Worm (Caenorhabditis elegans) whole organism, L1 larva: ENCODE data around the gene gcy-14.

Experiments used
- C04F5.9 ChIP-seq: sonication (generic microtip); optimal IDR thresholded peaks from 2 replicates; lab custom pipeline; 2016; ENCODE audit warnings: missing genetic modification characterization, missing compliant biosample characterization
- aha-1 ChIP-seq: fragments of 150-350 bp; optimal IDR thresholded peaks from 2 replicates; lab custom pipeline; 2014; ENCODE audit warnings: missing biosample characterization, missing genetic modification characterization
- alr-1 ChIP-seq: fragments of 200-800 bp; sonication (Bioruptor generic); optimal IDR thresholded peaks from 2 replicates; lab custom pipeline; 2018; ENCODE audit warnings: borderline replicate concordance, mild to moderate bottlenecking, missing genetic modification characterization, missing compliant biosample characterization
- ama-1 ChIP-seq: fragments of 150-350 bp; optimal IDR thresholded peaks from 2 replicates; lab custom pipeline; 2014
- ceh-82 ChIP-seq, 3 experiments: fragments of 150-350 bp in 1 of 3; sonication (generic microtip) in 2 of 3; optimal IDR thresholded peaks; 2 replicates each; lab custom pipeline; 2014 to 2017; ENCODE audit warnings: missing biosample characterization in 3 of 3, missing genetic modification characterization in 3 of 3
- ces-1 ChIP-seq: fragments of 150-350 bp; optimal IDR thresholded peaks from 2 replicates; lab custom pipeline; 2014; ENCODE audit warnings: missing biosample characterization, missing genetic modification reagents, missing genetic modification characterization
- efl-1 ChIP-seq, 4 experiments: fragments of 150-350 bp; optimal IDR thresholded peaks in 3 of 4; peaks in 1 of 4; 1 replicate in 1 of 4; 2 replicates in 3 of 4; lab custom pipeline; 2014; ENCODE audit warnings: missing biosample characterization in 2 of 4, missing genetic modification characterization in 2 of 4, missing genetic modification reagents in 2 of 4
- egl-13 ChIP-seq: sonication (generic microtip); optimal IDR thresholded peaks from 2 replicates; lab custom pipeline; 2016; ENCODE audit warnings: missing genotype, missing genetic modification reagents, missing genetic modification characterization, missing compliant biosample characterization
- egl-27 ChIP-seq, 2 experiments: fragments of 150-350 bp in 1 of 2; sonication (generic microtip); optimal IDR thresholded peaks; 3 replicates each; lab custom pipeline; 2017 to 2018; ENCODE audit warnings: missing biosample characterization in 2 of 2, missing genetic modification characterization in 2 of 2, missing genetic modification reagents in 2 of 2
- elt-2 ChIP-seq: sonication (generic microtip); optimal IDR thresholded peaks from 2 replicates; lab custom pipeline; 2016; ENCODE audit warnings: missing genetic modification characterization, mild to moderate bottlenecking, inconsistent platforms, missing compliant biosample characterization, missing genetic modification reagents
- elt-3 ChIP-seq, 6 experiments: fragments of 150-350 bp in 1 of 6; sonication (generic microtip); optimal IDR thresholded peaks; 2 replicates each; lab custom pipeline; 2017 to 2018; ENCODE audit warnings: missing biosample characterization in 6 of 6, missing genetic modification characterization in 6 of 6, inconsistent platforms in 1 of 6
- ets-5 ChIP-seq: fragments of 200-800 bp; sonication (Bioruptor generic); IDR thresholded peaks from 2 replicates; pipeline ENCODE4 v1.3.6; 2022; ENCODE audit warnings: missing genetic modification characterization, missing compliant biosample characterization
- hlh-4 ChIP-seq: sonication (generic microtip); optimal IDR thresholded peaks from 2 replicates; lab custom pipeline; 2016; ENCODE audit warnings: mild to moderate bottlenecking, missing genetic modification characterization, missing compliant biosample characterization
- hpl-2 ChIP-seq: fragments of 150-350 bp; optimal IDR thresholded peaks from 2 replicates; lab custom pipeline; 2014; ENCODE audit warnings: missing biosample characterization, missing genetic modification reagents, missing genetic modification characterization
- irx-1 ChIP-seq: sonication (generic microtip); optimal IDR thresholded peaks from 2 replicates; lab custom pipeline; 2016; ENCODE audit warnings: missing genetic modification characterization, missing compliant biosample characterization
- jun-1 ChIP-seq: fragments of 150-350 bp; optimal IDR thresholded peaks from 2 replicates; lab custom pipeline; 2014; ENCODE audit warnings: missing biosample characterization, missing genetic modification reagents, missing genetic modification characterization
- lin-13 ChIP-seq: fragments of 150-350 bp; optimal IDR thresholded peaks from 2 replicates; lab custom pipeline; 2014; ENCODE audit warnings: missing biosample characterization, missing genetic modification reagents, missing genetic modification characterization
- lin-14 ChIP-seq: fragments of 200-800 bp; sonication (Bioruptor generic); optimal IDR thresholded peaks from 2 replicates; lab custom pipeline; 2018; ENCODE audit warnings: mild to moderate bottlenecking, missing genetic modification characterization, moderate library complexity, missing compliant biosample characterization
- lin-35 ChIP-seq, 2 experiments: fragments of 150-350 bp; optimal IDR thresholded peaks; 2 replicates each; lab custom pipeline; 2014; ENCODE audit warnings: missing biosample characterization in 2 of 2, missing genetic modification characterization in 2 of 2, missing genetic modification reagents in 2 of 2
- lsy-2 ChIP-seq, 2 experiments: fragments of 150-350 bp; optimal IDR thresholded peaks; 2 replicates each; lab custom pipeline; 2014; ENCODE audit warnings: missing biosample characterization in 2 of 2, missing genetic modification characterization in 2 of 2
- mep-1 ChIP-seq: fragments of 150-350 bp; optimal IDR thresholded peaks from 2 replicates; lab custom pipeline; 2014; ENCODE audit warnings: missing biosample characterization, missing genetic modification characterization
- nhr-28 ChIP-seq: fragments of 150-350 bp; optimal IDR thresholded peaks from 2 replicates; lab custom pipeline; 2014; ENCODE audit warnings: missing biosample characterization, missing genetic modification characterization
- nhr-47 ChIP-seq: sonication (generic microtip); optimal IDR thresholded peaks from 2 replicates; lab custom pipeline; 2016; ENCODE audit warnings: mild to moderate bottlenecking, missing genetic modification characterization, moderate library complexity, missing compliant biosample characterization
- nhr-71 ChIP-seq: sonication (generic microtip); optimal IDR thresholded peaks from 2 replicates; lab custom pipeline; 2016; ENCODE audit warnings: mild to moderate bottlenecking, missing genetic modification characterization, moderate library complexity, missing compliant biosample characterization
- nhr-76 ChIP-seq: sonication (generic microtip); optimal IDR thresholded peaks from 2 replicates; lab custom pipeline; 2017; ENCODE audit warnings: missing biosample characterization, missing genetic modification characterization
- nhr-77 ChIP-seq: fragments of 150-350 bp; optimal IDR thresholded peaks from 2 replicates; lab custom pipeline; 2014; ENCODE audit warnings: missing biosample characterization, missing genetic modification characterization
- nhr-84 ChIP-seq: sonication (generic microtip); optimal IDR thresholded peaks from 2 replicates; lab custom pipeline; 2017; ENCODE audit warnings: missing biosample characterization, missing genetic modification characterization
- nhr-90 ChIP-seq: sonication (generic microtip); optimal IDR thresholded peaks from 2 replicates; lab custom pipeline; 2016; ENCODE audit warnings: mild to moderate bottlenecking, missing genetic modification characterization, missing compliant biosample characterization; ENCODE audit not compliant: poor library complexity
- pag-3 ChIP-seq: sonication (generic microtip); optimal IDR thresholded peaks from 2 replicates; lab custom pipeline; 2017; ENCODE audit warnings: missing genetic modification characterization, mild to moderate bottlenecking, missing compliant biosample characterization, antibody characterized with exemption, borderline replicate concordance; ENCODE audit not compliant: insufficient read depth
- pax-3 ChIP-seq: fragments of 200-800 bp; sonication (Bioruptor generic); optimal IDR thresholded peaks from 2 replicates; lab custom pipeline; 2018; ENCODE audit warnings: mild to moderate bottlenecking, missing genetic modification characterization, moderate library complexity, missing compliant biosample characterization
- pqm-1 ChIP-seq: sonication (generic microtip); optimal IDR thresholded peaks from 3 replicates; lab custom pipeline; 2017; ENCODE audit warnings: missing biosample characterization, missing genetic modification characterization
- rnt-1 ChIP-seq: sonication (generic microtip); optimal IDR thresholded peaks from 2 replicates; lab custom pipeline; 2016; ENCODE audit warnings: mild to moderate bottlenecking, missing genetic modification characterization, moderate library complexity, missing compliant biosample characterization
- snpc-4 ChIP-seq: fragments of 150-350 bp; optimal IDR thresholded peaks from 2 replicates; lab custom pipeline; 2014; ENCODE audit warnings: missing biosample characterization, missing genetic modification characterization
- sptf-1 ChIP-seq: fragments of 150-350 bp; optimal IDR thresholded peaks from 2 replicates; lab custom pipeline; 2014; ENCODE audit warnings: missing biosample characterization, missing genetic modification characterization
- unc-130 ChIP-seq: fragments of 150-350 bp; optimal IDR thresholded peaks from 2 replicates; lab custom pipeline; 2017; ENCODE audit warnings: missing biosample characterization, missing genetic modification characterization, inconsistent platforms
- unc-30 ChIP-seq: sonication (generic microtip); optimal IDR thresholded peaks from 2 replicates; lab custom pipeline; 2017; ENCODE audit warnings: missing biosample characterization, missing genetic modification characterization
- unc-62 ChIP-seq: fragments of 150-350 bp; optimal IDR thresholded peaks from 2 replicates; lab custom pipeline; 2014; ENCODE audit warnings: missing biosample characterization, missing genetic modification reagents, missing genetic modification characterization
- unc-98 ChIP-seq: fragments of 200-800 bp; sonication (Bioruptor generic); IDR thresholded peaks from 2 replicates; pipeline ENCODE4 v1.3.6; 2022; ENCODE audit warnings: missing genetic modification characterization, missing compliant biosample characterization
- xbp-1 ChIP-seq: sonication (generic microtip); optimal IDR thresholded peaks from 2 replicates; lab custom pipeline; 2016; ENCODE audit warnings: missing genetic modification characterization, missing compliant biosample characterization
- zag-1 ChIP-seq: fragments of 150-350 bp; optimal IDR thresholded peaks from 2 replicates; lab custom pipeline; 2014; ENCODE audit warnings: missing biosample characterization, missing genetic modification characterization
- zip-4 ChIP-seq: fragments of 200-800 bp; sonication (Bioruptor generic); optimal IDR thresholded peaks from 2 replicates; lab custom pipeline; 2018; ENCODE audit warnings: mild to moderate bottlenecking, missing genetic modification characterization, moderate library complexity, missing compliant biosample characterization
- ztf-4 ChIP-seq: fragments of 150-350 bp; optimal IDR thresholded peaks from 2 replicates; lab custom pipeline; 2014; ENCODE audit warnings: missing biosample characterization, missing genetic modification characterization

gcy-14 gene

DNA sequence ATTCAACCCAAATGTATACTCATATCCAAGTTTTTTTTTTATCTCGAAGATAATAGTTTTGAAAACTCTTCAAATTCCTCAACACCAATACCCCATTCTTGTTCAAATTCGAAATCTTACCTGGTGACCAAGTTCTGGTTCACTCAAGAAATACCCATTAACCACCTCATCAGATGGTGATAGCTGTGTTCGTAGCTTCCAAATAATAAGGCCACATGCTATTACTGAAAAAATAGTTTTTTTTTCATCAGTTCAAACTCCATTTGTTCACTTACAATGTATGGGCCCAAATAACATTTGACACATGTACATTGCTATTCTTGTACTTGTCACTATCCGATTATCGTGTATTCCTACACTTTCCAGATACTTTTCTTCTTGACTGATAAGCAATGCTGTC is 39.4 kb upstream of the gcy-14 start:
- TF ChIP-seq nhr-76 (tag; lab: Kevin White, UChicago) (no peak), jun-1 (tag; lab: Kevin White, UChicago) (no peak), mep-1 (tag; lab: Kevin White, UChicago) (no peak), ces-1 (GFP tag; lab: Kevin White, UChicago) (no peak), xbp-1 (tag; lab: Kevin White, UChicago) (no peak), ets-5 (no peak), nhr-47 (no peak)
- TF ChIP-seq, all 84 proteins: peak for 0

DNA sequence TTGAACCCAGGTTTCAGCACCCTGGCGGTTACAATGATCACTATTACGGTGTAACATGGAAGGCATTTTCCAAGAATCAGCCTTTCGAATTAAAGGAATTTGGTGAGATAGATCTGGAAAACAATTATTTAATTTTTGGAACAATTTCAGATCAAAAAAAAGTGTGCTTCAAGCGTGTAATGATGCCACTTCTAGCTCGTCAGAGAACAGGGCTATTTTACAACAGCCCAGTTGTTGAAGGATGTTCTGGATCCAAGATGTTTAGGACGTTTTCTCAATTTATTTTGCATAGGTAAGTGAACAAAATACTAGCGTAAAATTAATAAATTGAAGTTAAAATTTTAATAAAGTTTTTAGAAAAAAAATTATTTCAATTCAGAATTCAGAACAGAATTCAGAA is 32.8 kb upstream of the gcy-14 start:
- TF ChIP-seq snpc-4 (no peak), unc-62 (no peak), mep-1 (tag; lab: Kevin White, UChicago) (no peak), unc-30 (tag; lab: Kevin White, UChicago) (no peak), jun-1 (tag; lab: Kevin White, UChicago) (no peak), lsy-2 (tag; optimal IDR thresholded peaks at IDR 0.05; lab: Kevin White, UChicago) (no peak), hpl-2 (GFP tag; lab: Kevin White, UChicago) (no peak), egl-27 (tag; optimal IDR thresholded peaks at IDR 0.05; lab: Kevin White, UChicago) (no peak), unc-98 (GFP tag; lab: Robert Waterston, UW) (no peak), pag-3 (tag; lab: Kevin White, UChicago) (no peak)

DNA sequence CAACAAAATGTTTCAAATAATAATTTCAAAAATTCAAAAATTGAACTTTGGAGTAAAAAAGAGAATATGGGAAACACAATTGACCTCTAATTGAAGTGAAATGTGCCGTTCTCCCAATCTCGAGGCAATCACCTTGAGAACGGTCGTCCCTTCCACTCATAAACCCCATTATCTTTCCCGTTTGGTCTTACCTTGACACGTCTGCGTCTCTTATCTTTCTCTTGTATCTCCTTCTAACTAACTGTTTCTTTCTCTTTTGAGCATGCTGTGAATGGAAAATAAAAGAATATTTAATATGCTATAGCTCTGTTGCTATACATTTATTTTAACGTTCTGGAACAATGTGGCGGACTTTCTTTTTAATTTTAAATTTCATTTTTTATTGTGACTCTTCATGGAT is 31.5 kb upstream of the gcy-14 start, which contains the start of gene H12D21.10:
H12D21.10 (plus strand) TSS at position 260 of the 400 bp plus-strand sequence.
- peak; percentile 61 for TF ChIP-seq lin-14 (GFP tag; lab: Kevin White, UChicago)
- TF ChIP-seq zag-1 (tag; lab: Kevin White, UChicago) = no peak
- TF ChIP-seq, all 84 proteins: peak for 1

DNA sequence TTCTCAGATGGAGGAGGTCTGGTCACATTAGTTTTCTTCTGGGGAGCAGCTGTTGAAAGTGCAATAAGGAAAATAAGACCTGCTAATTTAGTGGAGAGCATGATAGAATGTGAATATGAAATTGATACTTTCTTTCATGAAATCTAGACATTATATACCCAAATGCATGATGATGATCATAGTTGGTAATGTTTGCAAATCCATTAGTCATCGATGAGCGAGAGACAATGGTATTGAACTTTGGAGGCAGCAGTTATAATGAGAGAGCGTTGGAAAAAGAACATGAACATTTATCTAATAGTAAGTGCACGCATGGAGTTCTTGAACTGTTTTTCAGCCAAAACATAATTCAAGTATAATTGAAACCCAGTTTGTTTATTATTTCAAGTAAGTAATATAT is 29.6 kb upstream of the gcy-14 start, which contains the start of gene H12D21.6:
H12D21.6 (minus strand) TSS at position 101 of the 400 bp plus-strand sequence.
- no peak for TF ChIP-seq hpl-2 (GFP tag; lab: Kevin White, UChicago)
- TF ChIP-seq irx-1 (tag; lab: Kevin White, UChicago) = no peak
- TF ChIP-seq pax-3 (tag; lab: Kevin White, UChicago) = no peak
- no peak for TF ChIP-seq zip-4
- TF ChIP-seq hlh-4 (tag; lab: Kevin White, UChicago) = no peak
- no peak for TF ChIP-seq nhr-71 (tag; lab: Kevin White, UChicago)
- no peak for TF ChIP-seq ztf-4 (tag; lab: Kevin White, UChicago)
- TF ChIP-seq elt-2 = no peak
- TF ChIP-seq rnt-1 (tag; lab: Kevin White, UChicago) = no peak
- no peak for TF ChIP-seq snpc-4

DNA sequence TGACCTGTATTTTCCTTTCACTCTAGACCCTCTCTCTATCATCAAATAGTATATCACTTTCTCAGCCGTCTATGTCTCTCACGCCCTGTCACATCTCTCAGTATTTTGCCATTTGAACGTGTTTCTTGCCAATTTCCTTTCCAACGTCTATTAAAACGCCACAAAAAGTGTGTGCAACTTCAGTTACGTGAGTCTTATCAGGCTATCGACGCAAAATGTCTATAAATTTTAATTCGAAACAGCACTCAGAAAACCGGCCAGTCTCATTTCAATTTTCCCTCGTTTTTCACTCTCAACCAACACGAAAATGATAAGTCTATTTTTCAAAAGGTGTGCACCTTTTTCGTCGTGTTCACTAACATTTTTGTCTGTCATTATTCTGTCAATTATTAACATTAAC is 27.5 kb upstream of the gcy-14 start, which contains the start of gene mpst-3:
mpst-3 (plus strand) TSS at position 91 of the 400 bp plus-strand sequence.
- TF ChIP-seq C04F5.9 (tag; lab: Kevin White, UChicago) (no peak), hlh-4 (tag; lab: Kevin White, UChicago) (no peak), elt-3 (tag; optimal IDR thresholded peaks at IDR 0.05; lab: Kevin White, UChicago) (no peak), lin-14 (GFP tag; lab: Kevin White, UChicago) (peak; percentile 37), sptf-1 (tag; lab: Kevin White, UChicago) (no peak), pqm-1 (tag; lab: Kevin White, UChicago) (peak; percentile 30), nhr-28 (tag; lab: Kevin White, UChicago) (no peak), jun-1 (tag; lab: Kevin White, UChicago) (no peak), nhr-84 (tag; lab: Kevin White, UChicago) (no peak), irx-1 (tag; lab: Kevin White, UChicago) (no peak), alr-1 (tag; lab: Kevin White, UChicago) (no peak), egl-13 (no peak), ceh-82 (tag; optimal IDR thresholded peaks at IDR 0.05; lab: Kevin White, UChicago) (peak in 1 of 3 experiments; percentile 11), lin-13 (no peak), elt-2 (peak; percentile 71), unc-130 (no peak), nhr-77 (no peak), hpl-2 (GFP tag; lab: Kevin White, UChicago) (no peak), efl-1 (optimal IDR thresholded peaks at IDR 0.05; lab: Kevin White, UChicago) (no peak), efl-1 (GFP tag; optimal IDR thresholded peaks at IDR 0.05 in 1 of 2; lab: Kevin White, UChicago) (peak in 1 of 2 experiments; percentile 89), nhr-90 (peak; percentile 1), lin-35 (GFP tag; optimal IDR thresholded peaks at IDR 0.05; lab: Kevin White, UChicago) (peak in 1 of 2 experiments; percentile 32), aha-1 (tag; lab: Kevin White, UChicago) (no peak), ama-1 (lab: Kevin White, UChicago) (no peak)
